Worm (Caenorhabditis elegans) whole organism, L3 larva: ENCODE measurements around the gene nhr-79.

Experiments used
- ceh-16 ChIP-seq: sonication (generic microtip); optimal IDR thresholded peaks from 2 replicates; lab custom pipeline; 2017; ENCODE audit warnings: missing biosample characterization, missing genetic modification characterization
- elt-3 ChIP-seq, 3 experiments: fragments of 150-350 bp in 1 of 3; sonication (generic microtip) in 2 of 3; optimal IDR thresholded peaks; 2 replicates in 2 of 3; 4 replicates in 1 of 3; lab custom pipeline; 2014 to 2017; ENCODE audit warnings: missing biosample characterization in 3 of 3, missing genetic modification characterization in 3 of 3
- fkh-10 ChIP-seq: sonication (generic microtip); optimal IDR thresholded peaks from 2 replicates; lab custom pipeline; 2017; ENCODE audit warnings: missing biosample characterization, missing genetic modification reagents, missing genetic modification characterization
- nhr-25 ChIP-seq: sonication (generic microtip); optimal IDR thresholded peaks from 2 replicates; lab custom pipeline; 2017; ENCODE audit warnings: missing biosample characterization, missing genetic modification characterization
- sea-2 ChIP-seq: fragments of 150-350 bp; sonication (generic microtip); optimal IDR thresholded peaks from 4 replicates; lab custom pipeline; 2014; ENCODE audit warnings: missing biosample characterization, missing genetic modification reagents, missing genetic modification characterization
- skn-1 ChIP-seq: fragments of 150-350 bp; optimal IDR thresholded peaks from 2 replicates; lab custom pipeline; 2014; ENCODE audit warnings: missing biosample characterization, missing genetic modification characterization
- snpc-4 ChIP-seq: fragments of 150-350 bp; optimal IDR thresholded peaks from 2 replicates; lab custom pipeline; 2014; ENCODE audit warnings: missing biosample characterization, missing genetic modification characterization
- unc-62 ChIP-seq: fragments of 150-350 bp; sonication (generic microtip); optimal IDR thresholded peaks from 4 replicates; lab custom pipeline; 2014; ENCODE audit warnings: missing biosample characterization, missing genetic modification reagents, missing genetic modification characterization
- ztf-4 ChIP-seq: fragments of 150-350 bp; optimal IDR thresholded peaks from 2 replicates; lab custom pipeline; 2014; ENCODE audit warnings: missing biosample characterization, missing genetic modification characterization

DNA sequence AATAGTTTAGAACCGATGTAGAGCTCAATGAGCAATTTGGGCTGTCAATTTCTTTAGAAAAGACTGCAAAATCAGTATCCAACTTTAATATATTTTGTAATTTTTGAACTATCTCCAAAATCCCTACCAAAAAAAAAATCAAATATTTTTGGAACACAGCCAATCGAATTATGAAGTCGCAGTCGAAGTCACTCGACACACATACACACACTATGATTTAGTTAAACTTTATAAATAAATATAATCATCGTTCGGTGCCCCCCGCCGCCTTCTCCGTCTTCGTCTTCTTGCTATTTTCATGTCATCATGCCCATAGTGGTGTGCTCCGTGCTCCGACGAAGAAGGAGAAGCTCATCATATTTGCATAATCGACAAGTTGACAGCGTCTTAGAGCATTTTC is 34.6 kb downstream of the nhr-79 start:
- TF ChIP-seq snpc-4 (no peak), fkh-10 (GFP tag; lab: Kevin White, UChicago) (no peak), ztf-4 (no peak), elt-3 (tag; optimal IDR thresholded peaks at IDR 0.05; lab: Kevin White, UChicago) (no peak), skn-1 (no peak), nhr-25 (tag; lab: Kevin White, UChicago) (no peak), unc-62 (GFP tag; lab: Kevin White, UChicago) (no peak), ceh-16 (no peak), sea-2 (no peak)
